Worm (Caenorhabditis elegans): ENCODE results near the gene F40B5.2.

- TF ChIP-seq aly-2 (tag; optimal IDR thresholded peaks at IDR 0.05): no peak
- no peak for TF ChIP-seq lsy-2 (tag; optimal IDR thresholded peaks at IDR 0.05)
- no peak for TF ChIP-seq snpc-4 (tag; optimal IDR thresholded peaks at IDR 0.05)
Observed at ce11 chrX:8392539-8392996, 24.9 kb downstream of the F40B5.2 start, which contains the start of gene wrk-1.

Measured in whole organism, L2 larva.